Fruit fly (Drosophila melanogaster) whole organism, embryonic: Measurements from ENCODE around the gene CG18765.

Experiments
- Bgb ChIP-seq: fragments of 200-800 bp; sonication (Bioruptor generic); IDR thresholded peaks from 2 replicates; pipeline ENCODE4 v1.3.6; 2022; ENCODE audit warnings: missing biosample characterization, missing genetic modification characterization; ENCODE audit not compliant: partially characterized antibody
- Blimp-1 ChIP-seq: fragments of 200-800 bp; sonication (Bioruptor generic); optimal IDR thresholded peaks from 3 replicates; lab custom pipeline; 2018; ENCODE audit warnings: missing biosample characterization, missing genetic modification characterization, mild to moderate bottlenecking, moderate library complexity, missing genetic modification reagents
- CG10147 ChIP-seq: fragments of 200-800 bp; sonication (Bioruptor generic); optimal IDR thresholded peaks from 2 replicates; lab custom pipeline; 2019; ENCODE audit warnings: missing biosample characterization, mild to moderate bottlenecking, missing genetic modification characterization, moderate library complexity
- CG10209 ChIP-seq: fragments of 200-800 bp; sonication (Bioruptor generic); optimal IDR thresholded peaks from 3 replicates; lab custom pipeline; 2017; ENCODE audit warnings: missing biosample characterization, mild to moderate bottlenecking, missing genetic modification characterization, missing genetic modification reagents
- CG10321 ChIP-seq: fragments of 200-800 bp; sonication (Bioruptor generic); IDR thresholded peaks from 2 replicates; pipeline ENCODE4 v1.3.6; 2022; ENCODE audit warnings: missing biosample characterization, missing genetic modification characterization
- CG10959 ChIP-seq: fragments of 200-800 bp; sonication (Bioruptor generic); IDR thresholded peaks from 2 replicates; pipeline ENCODE4 v1.3.6; 2022; ENCODE audit warnings: missing biosample characterization, missing genetic modification characterization
- CG13424 ChIP-seq: fragments of 200-800 bp; sonication (Bioruptor generic); optimal IDR thresholded peaks from 2 replicates; lab custom pipeline; 2019; ENCODE audit warnings: missing biosample characterization, mild to moderate bottlenecking, missing genetic modification characterization, moderate library complexity
- CG14710 ChIP-seq: fragments of 200-800 bp; sonication (Bioruptor generic); optimal IDR thresholded peaks from 3 replicates; lab custom pipeline; 2019; ENCODE audit warnings: missing biosample characterization, mild to moderate bottlenecking, missing genetic modification characterization, moderate library complexity
- CG15601 ChIP-seq: fragments of 200-800 bp; sonication (Bioruptor generic); optimal IDR thresholded peaks from 3 replicates; lab custom pipeline; 2019; ENCODE audit warnings: missing biosample characterization, mild to moderate bottlenecking, missing genetic modification characterization, moderate library complexity
- CG16815 ChIP-seq: fragments of 200-800 bp; sonication (Bioruptor generic); optimal IDR thresholded peaks from 3 replicates; lab custom pipeline; 2017; ENCODE audit warnings: missing biosample characterization, mild to moderate bottlenecking, missing genetic modification characterization
- CG17802 ChIP-seq: fragments of 200-800 bp; sonication (Bioruptor generic); optimal IDR thresholded peaks from 2 replicates; lab custom pipeline; 2018; ENCODE audit warnings: missing biosample characterization, mild to moderate bottlenecking, missing genetic modification characterization, moderate library complexity
- CG1832 ChIP-seq: fragments of 200-800 bp; sonication (Bioruptor generic); optimal IDR thresholded peaks from 2 replicates; lab custom pipeline; 2017; ENCODE audit warnings: missing biosample characterization, mild to moderate bottlenecking, missing genetic modification characterization, inconsistent platforms
- CG18764 ChIP-seq: fragments of 200-800 bp; sonication (Bioruptor generic); optimal IDR thresholded peaks from 3 replicates; lab custom pipeline; 2016; ENCODE audit warnings: missing biosample characterization, missing genetic modification characterization
- CG4282 ChIP-seq: fragments of 200-800 bp; sonication (Bioruptor generic); optimal IDR thresholded peaks from 2 replicates; lab custom pipeline; 2016; ENCODE audit warnings: missing biosample characterization, missing genetic modification characterization
- CG6765 ChIP-seq: fragments of 200-800 bp; sonication (Bioruptor generic); optimal IDR thresholded peaks from 3 replicates; lab custom pipeline; 2017; ENCODE audit warnings: missing biosample characterization, mild to moderate bottlenecking, missing genetic modification characterization
- CG7556 ChIP-seq: fragments of 200-800 bp; sonication (Bioruptor generic); optimal IDR thresholded peaks from 2 replicates; lab custom pipeline; 2017; ENCODE audit warnings: missing biosample characterization, mild to moderate bottlenecking, missing genetic modification characterization
- CG7786 ChIP-seq: fragments of 200-800 bp; sonication (Bioruptor generic); optimal IDR thresholded peaks from 2 replicates; lab custom pipeline; 2016; ENCODE audit warnings: missing biosample characterization, missing genetic modification characterization
- CG9727 ChIP-seq: fragments of 200-800 bp; sonication (Bioruptor generic); optimal IDR thresholded peaks from 3 replicates; lab custom pipeline; 2017; ENCODE audit warnings: missing biosample characterization, mild to moderate bottlenecking, missing genetic modification characterization
- Dek ChIP-seq: fragments of 200-800 bp; sonication (Bioruptor generic); optimal IDR thresholded peaks from 3 replicates; lab custom pipeline; 2019; ENCODE audit warnings: missing biosample characterization, mild to moderate bottlenecking, missing genetic modification characterization, moderate library complexity
- Dp ChIP-seq: fragments of 200-800 bp; sonication (Bioruptor generic); optimal IDR thresholded peaks from 2 replicates; lab custom pipeline; 2018; ENCODE audit warnings: missing biosample characterization, mild to moderate bottlenecking, missing genetic modification characterization, moderate library complexity
- Elba2 ChIP-seq: fragments of 200-800 bp; sonication (Bioruptor generic); optimal IDR thresholded peaks from 3 replicates; lab custom pipeline; 2016; ENCODE audit warnings: missing biosample characterization, missing genetic modification characterization
- Ets97D ChIP-seq: fragments of 200-800 bp; sonication (Bioruptor generic); optimal IDR thresholded peaks from 3 replicates; lab custom pipeline; 2016; ENCODE audit warnings: missing biosample characterization, missing genetic modification characterization
- Fer3 ChIP-seq: fragments of 200-800 bp; sonication (Bioruptor generic); optimal IDR thresholded peaks from 2 replicates; lab custom pipeline; 2018; ENCODE audit warnings: missing biosample characterization, mild to moderate bottlenecking, missing genetic modification characterization, moderate library complexity
- HLHmδ ChIP-seq: fragments of 200-800 bp; sonication (Bioruptor generic); optimal IDR thresholded peaks from 2 replicates; lab custom pipeline; 2018; ENCODE audit warnings: missing biosample characterization, mild to moderate bottlenecking, missing genetic modification characterization, moderate library complexity
- HmgD ChIP-seq: fragments of 200-800 bp; sonication (Bioruptor generic); optimal IDR thresholded peaks from 3 replicates; lab custom pipeline; 2016; ENCODE audit warnings: missing biosample characterization, missing genetic modification characterization
- Hr3 ChIP-seq: fragments of 200-800 bp; sonication (Bioruptor generic); optimal IDR thresholded peaks from 3 replicates; lab custom pipeline; 2016; ENCODE audit warnings: missing biosample characterization, missing genetic modification characterization
- MBD-R2 ChIP-seq: fragments of 200-800 bp; sonication (Bioruptor generic); IDR thresholded peaks from 2 replicates; pipeline ENCODE4 v1.3.6; 2022; ENCODE audit warnings: missing biosample characterization, missing genetic modification characterization
- NC2α ChIP-seq: fragments of 200-800 bp; sonication (Bioruptor generic); optimal IDR thresholded peaks from 2 replicates; lab custom pipeline; 2016; ENCODE audit warnings: missing biosample characterization, missing genetic modification characterization
- az2 ChIP-seq: fragments of 200-800 bp; sonication (Bioruptor generic); optimal IDR thresholded peaks from 3 replicates; lab custom pipeline; 2016; ENCODE audit warnings: missing biosample characterization, missing genetic modification characterization
- bbx ChIP-seq: fragments of 200-800 bp; sonication (Bioruptor generic); IDR thresholded peaks from 2 replicates; pipeline ENCODE4 v1.3.6; 2022; ENCODE audit warnings: missing biosample characterization, missing genetic modification characterization; ENCODE audit not compliant: partially characterized antibody
- bowl ChIP-seq: fragments of 200-800 bp; sonication (Bioruptor generic); IDR thresholded peaks from 2 replicates; pipeline ENCODE4 v1.3.6; 2022; ENCODE audit warnings: missing biosample characterization, missing genetic modification characterization
- cato ChIP-seq: fragments of 200-800 bp; sonication (Bioruptor generic); optimal IDR thresholded peaks from 2 replicates; lab custom pipeline; 2016; ENCODE audit warnings: missing biosample characterization, missing genetic modification characterization, borderline replicate concordance
- chn ChIP-seq: fragments of 200-800 bp; sonication (Bioruptor generic); optimal IDR thresholded peaks from 2 replicates; lab custom pipeline; 2016; ENCODE audit warnings: missing biosample characterization, missing genetic modification characterization
- da ChIP-seq: fragments of 200-800 bp; sonication (Bioruptor generic); optimal IDR thresholded peaks from 2 replicates; lab custom pipeline; 2016; ENCODE audit warnings: missing biosample characterization, missing genetic modification characterization
- danr ChIP-seq: fragments of 200-800 bp; sonication (Bioruptor generic); IDR thresholded peaks from 2 replicates; pipeline ENCODE4 v1.3.6; 2022; ENCODE audit warnings: missing biosample characterization, missing genetic modification characterization
- ems ChIP-seq: fragments of 200-800 bp; sonication (Bioruptor generic); optimal IDR thresholded peaks from 3 replicates; lab custom pipeline; 2016; ENCODE audit warnings: missing biosample characterization, missing genetic modification characterization
- fu2 ChIP-seq: fragments of 200-800 bp; sonication (Bioruptor generic); optimal IDR thresholded peaks from 2 replicates; lab custom pipeline; 2016; ENCODE audit warnings: missing biosample characterization, missing genetic modification characterization
- ham ChIP-seq: fragments of 200-800 bp; sonication (Bioruptor generic); IDR thresholded peaks from 2 replicates; pipeline ENCODE4 v1.3.6; 2022; ENCODE audit warnings: missing biosample characterization, missing genetic modification characterization
- nerfin-2 ChIP-seq: fragments of 200-800 bp; sonication (Bioruptor generic); IDR thresholded peaks from 2 replicates; pipeline ENCODE4 v1.3.6; 2022; ENCODE audit warnings: missing biosample characterization, missing genetic modification characterization; ENCODE audit not compliant: partially characterized antibody
- pan ChIP-seq, 4 experiments: fragments of >200 bp in 3 of 4; fragments of 200-800 bp in 1 of 4; sonication (Bioruptor generic) in 1 of 4; optimal IDR thresholded peaks in 3 of 4; IDR thresholded peaks in 1 of 4; 2 replicates each; pipeline versions ENCODE4 v1.3.6 to Lab custom; 2017 to 2022; ENCODE audit warnings: missing biosample characterization in 2 of 4, missing genetic modification characterization in 2 of 4, mixed read lengths in 1 of 4
- pho ChIP-seq: fragments of 200-800 bp; sonication (Bioruptor generic); optimal IDR thresholded peaks from 2 replicates; lab custom pipeline; 2016; ENCODE audit warnings: missing biosample characterization, missing genetic modification characterization
- row ChIP-seq: fragments of 200-800 bp; sonication (Bioruptor generic); IDR thresholded peaks from 3 replicates; pipeline ENCODE4 v1.3.6; 2022; ENCODE audit warnings: missing biosample characterization, missing genetic modification characterization
- sd ChIP-seq: fragments of 200-800 bp; sonication (Bioruptor generic); optimal IDR thresholded peaks from 3 replicates; lab custom pipeline; 2018; ENCODE audit warnings: missing biosample characterization, mild to moderate bottlenecking, missing genetic modification characterization, moderate library complexity
- shn ChIP-seq: fragments of 200-800 bp; sonication (Bioruptor generic); optimal IDR thresholded peaks from 3 replicates; lab custom pipeline; 2016; ENCODE audit warnings: missing biosample characterization, missing genetic modification characterization
- sr ChIP-seq: fragments of 200-800 bp; sonication (Bioruptor generic); IDR thresholded peaks from 3 replicates; pipeline ENCODE4 v1.3.6; 2022; ENCODE audit warnings: missing biosample characterization, missing genetic modification characterization
- stwl ChIP-seq: fragments of 200-800 bp; sonication (Bioruptor generic); optimal IDR thresholded peaks from 3 replicates; lab custom pipeline; 2018; ENCODE audit warnings: missing biosample characterization, mild to moderate bottlenecking, missing genetic modification characterization, moderate library complexity
- tna ChIP-seq: fragments of 200-800 bp; sonication (Bioruptor generic); IDR thresholded peaks from 2 replicates; pipeline ENCODE4 v1.3.6; 2022; ENCODE audit warnings: missing biosample characterization, missing genetic modification characterization; ENCODE audit not compliant: partially characterized antibody
- unc-4 ChIP-seq: fragments of 200-800 bp; sonication (Bioruptor generic); IDR thresholded peaks from 2 replicates; pipeline ENCODE4 v1.3.6; 2022; ENCODE audit warnings: missing biosample characterization, missing genetic modification characterization; ENCODE audit not compliant: partially characterized antibody
- zfh2 ChIP-seq: fragments of 200-800 bp; sonication (Bioruptor generic); optimal IDR thresholded peaks from 2 replicates; lab custom pipeline; 2016; ENCODE audit warnings: missing biosample characterization, missing genetic modification characterization

The CG18765 gene

DNA sequence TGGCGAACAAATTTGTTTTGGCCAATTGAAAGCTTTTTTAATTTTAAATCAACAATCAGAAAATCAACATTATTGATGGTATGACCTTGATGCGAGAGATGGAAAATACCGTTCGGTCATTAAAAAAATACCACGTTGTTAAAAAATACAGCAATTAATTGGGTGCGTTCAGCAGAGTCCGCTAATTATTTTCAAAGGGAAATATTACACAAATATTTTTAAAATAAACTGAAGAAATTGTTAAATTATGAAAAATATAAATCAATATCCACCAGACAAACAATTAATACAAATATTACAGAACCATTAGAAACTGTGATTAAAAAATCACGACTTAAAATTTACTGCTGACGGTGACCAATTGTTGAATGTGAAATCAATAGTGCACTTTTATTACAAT, 13.6 kb downstream of the CG18765 start, which contains the start of gene CG18476 (continued):
- TF ChIP-seq ham (GFP tag; lab: Robert Waterston, UW), result peak; percentile 79
- peak; percentile 79 for TF ChIP-seq CG17802 (tag; lab: Kevin White, UChicago)
- peak; percentile 92 for TF ChIP-seq Blimp-1 (GFP tag; lab: Kevin White, UChicago)
- TF ChIP-seq ems (GFP tag; lab: Kevin White, UChicago), result peak; percentile 74
- TF ChIP-seq shn (GFP tag; lab: Kevin White, UChicago), result peak; percentile 20
- TF ChIP-seq sd (tag; lab: Kevin White, UChicago), result no peak
- peak; percentile 53 for TF ChIP-seq NC2α
- no peak for TF ChIP-seq tna (GFP tag; lab: Robert Waterston, UW)
- TF ChIP-seq Elba2 (GFP tag; lab: Kevin White, UChicago), result peak; percentile 38
- no peak for TF ChIP-seq HLHmδ (GFP tag; lab: Kevin White, UChicago)
- peak; percentile 94 for TF ChIP-seq CG14710 (tag; lab: Kevin White, UChicago)
- no peak for TF ChIP-seq HmgD (GFP tag; lab: Kevin White, UChicago)
- TF ChIP-seq Dp, result peak; percentile 33
- TF ChIP-seq Dek (tag; lab: Kevin White, UChicago), result peak; percentile 94
- peak; percentile 95 for TF ChIP-seq CG13424
- no peak for TF ChIP-seq pan (optimal IDR thresholded peaks at IDR 0.05; lab: Kevin White, UChicago)
- peak in 1 of 2 experiments; percentile 97 for TF ChIP-seq pan (GFP tag; optimal IDR thresholded peaks at IDR 0.05 in 1 of 2, IDR thresholded peaks at IDR 0.05 in 1 of 2)
- peak; percentile 54; the same call in 1 of the 3 replicates for TF ChIP-seq sr (GFP tag; lab: Robert Waterston, UW)
- peak; percentile 80 for TF ChIP-seq CG6765 (GFP tag; lab: Kevin White, UChicago)
- no peak for TF ChIP-seq da (GFP tag; lab: Kevin White, UChicago)
- peak; percentile 96 for TF ChIP-seq row (GFP tag; lab: Robert Waterston, UW)
- TF ChIP-seq unc-4 (GFP tag; lab: Robert Waterston, UW), result no peak
- TF ChIP-seq CG10321 (GFP tag; lab: Robert Waterston, UW), result peak; percentile 73
- TF ChIP-seq stwl (tag; lab: Kevin White, UChicago), result peak; percentile 68
- no peak for TF ChIP-seq CG4282 (GFP tag; lab: Kevin White, UChicago)
- TF ChIP-seq fu2 (GFP tag; lab: Kevin White, UChicago), result peak; percentile 65
- no peak for TF ChIP-seq Bgb (GFP tag; lab: Robert Waterston, UW)
- peak; percentile 71 for TF ChIP-seq chn (GFP tag; lab: Kevin White, UChicago)
- TF ChIP-seq CG10209, result peak; percentile 89
- TF ChIP-seq CG16815 (GFP tag; lab: Kevin White, UChicago), result peak; percentile 77
- TF ChIP-seq danr (GFP tag; lab: Robert Waterston, UW), result peak; percentile 86
- TF ChIP-seq CG10147 (GFP tag; lab: Kevin White, UChicago), result peak; percentile 95
- TF ChIP-seq CG10959 (GFP tag; lab: Robert Waterston, UW), result peak; percentile 75
- peak; percentile 88 for TF ChIP-seq CG7556 (GFP tag; lab: Kevin White, UChicago)
- peak; percentile 87 for TF ChIP-seq CG18764 (GFP tag; lab: Kevin White, UChicago)
- peak; percentile 90 for TF ChIP-seq az2 (GFP tag; lab: Kevin White, UChicago)
- TF ChIP-seq CG7786 (GFP tag; lab: Kevin White, UChicago), result peak; percentile 61
- peak; percentile 91 for TF ChIP-seq CG9727
- no peak for TF ChIP-seq CG1832 (GFP tag; lab: Kevin White, UChicago)
- peak; percentile 68 for TF ChIP-seq zfh2 (GFP tag; lab: Kevin White, UChicago)
- TF ChIP-seq CG15601 (tag; lab: Kevin White, UChicago), result peak; percentile 91
- peak; percentile 55 for TF ChIP-seq cato (GFP tag; lab: Kevin White, UChicago)
- TF ChIP-seq nerfin-2 (GFP tag; lab: Robert Waterston, UW), result no peak
- no peak for TF ChIP-seq bbx
- TF ChIP-seq pho (GFP tag; lab: Kevin White, UChicago), result peak; percentile 78
- peak; percentile 93 for TF ChIP-seq Fer3 (tag; lab: Kevin White, UChicago)
- TF ChIP-seq Hr3 (GFP tag; lab: Kevin White, UChicago), result peak; percentile 86
- peak; percentile 61 for TF ChIP-seq Ets97D (GFP tag; lab: Kevin White, UChicago)
- TF ChIP-seq MBD-R2 (GFP tag; lab: Robert Waterston, UW), result peak; percentile 90
- TF ChIP-seq bowl (GFP tag; lab: Robert Waterston, UW), result peak; percentile 72
